Worm (Caenorhabditis elegans): ENCODE measurements around the gene C27A2.7.

- TF ChIP-seq him-1 (tag; optimal IDR thresholded peaks at IDR 0.05) (peak; percentile 55), W03F9.2 (tag; optimal IDR thresholded peaks at IDR 0.05) (peak; percentile 12)
Measured at ce11 chrII:5057315-5057714, 13.8 kb downstream of the C27A2.7 start.
